Worm (Caenorhabditis elegans) whole organism, L4/young adult: Measurements from ENCODE around the gene hsb-1.

Experiments
- W03F9.2 ChIP-seq: fragments of 150-350 bp; optimal IDR thresholded peaks from 2 replicates; lab custom pipeline; 2014; ENCODE audit warnings: missing biosample characterization, missing genetic modification characterization
- dao-5 ChIP-seq: sonication (generic microtip); optimal IDR thresholded peaks from 2 replicates; lab custom pipeline; 2016; ENCODE audit warnings: missing genotype, missing genetic modification characterization, moderate library complexity, missing compliant biosample characterization
- him-1 ChIP-seq: sonication (generic microtip); optimal IDR thresholded peaks from 2 replicates; lab custom pipeline; 2016; ENCODE audit warnings: missing genotype, missing genetic modification reagents, missing genetic modification characterization, missing compliant biosample characterization

DNA sequence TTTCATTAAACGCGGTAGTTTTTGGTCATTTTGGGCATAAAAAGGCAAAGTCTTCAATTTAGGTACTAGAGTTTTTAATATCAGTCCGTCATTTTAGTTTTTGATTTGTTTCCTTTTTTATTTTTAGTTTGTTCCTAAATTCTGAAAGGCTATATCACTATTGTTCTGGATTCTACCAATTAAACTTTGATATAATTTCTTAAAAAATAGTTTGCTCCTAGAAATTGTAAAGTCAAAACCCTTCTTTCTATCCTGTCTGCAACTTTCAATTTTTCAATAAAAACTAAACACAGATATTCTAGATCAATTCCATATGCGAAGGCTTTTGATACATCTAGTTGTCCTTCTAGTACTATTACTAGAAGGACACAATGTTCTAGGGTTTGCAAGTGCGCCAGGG is 6.0 kb upstream of the hsb-1 start, which contains the start of gene K08E7.5:
- TF ChIP-seq dao-5 (tag; lab: Kevin White, UChicago), result no peak
- TF ChIP-seq him-1 (tag; lab: Kevin White, UChicago), result no peak
- no peak for TF ChIP-seq W03F9.2 (tag; lab: Kevin White, UChicago)
